Worm (Caenorhabditis elegans) whole organism, L2 larva: ENCODE data around the gene lmd-4.
"Not testable (repeated sequence)": the region's sequence is repeated elsewhere in the genome, so short reads cannot be mapped to it uniquely, and the experiment has no call there.

Experiments
- C34F6.9 ChIP-seq: fragments of 150-350 bp; optimal IDR thresholded peaks from 2 replicates; lab custom pipeline; 2014; ENCODE audit warnings: missing biosample characterization, missing genetic modification characterization
- F13H6.1 ChIP-seq: sonication (generic microtip); optimal IDR thresholded peaks from 2 replicates; lab custom pipeline; 2016; ENCODE audit warnings: missing genetic modification characterization, missing compliant biosample characterization
- R02D3.7 ChIP-seq: fragments of 150-350 bp; optimal IDR thresholded peaks from 2 replicates; lab custom pipeline; 2014; ENCODE audit warnings: missing biosample characterization, missing genetic modification characterization
- Y55F3AM.14 ChIP-seq: fragments of 200-800 bp; sonication (Bioruptor generic); optimal IDR thresholded peaks from 2 replicates; lab custom pipeline; 2018; ENCODE audit warnings: mild to moderate bottlenecking, missing genetic modification characterization, missing compliant biosample characterization
- ZK546.5 ChIP-seq: sonication (generic microtip); optimal IDR thresholded peaks from 2 replicates; lab custom pipeline; 2017; ENCODE audit warnings: missing biosample characterization, missing genetic modification characterization
- alr-1 ChIP-seq: fragments of 150-350 bp; optimal IDR thresholded peaks from 2 replicates; lab custom pipeline; 2014; ENCODE audit warnings: missing biosample characterization, missing genetic modification characterization
- aly-2 ChIP-seq: fragments of 150-350 bp; optimal IDR thresholded peaks from 2 replicates; lab custom pipeline; 2014; ENCODE audit warnings: missing biosample characterization, missing genetic modification characterization
- ceh-16 ChIP-seq: fragments of 150-350 bp; optimal IDR thresholded peaks from 2 replicates; lab custom pipeline; 2014; ENCODE audit warnings: missing biosample characterization, missing genetic modification characterization
- crh-2 ChIP-seq: sonication (generic microtip); optimal IDR thresholded peaks from 2 replicates; lab custom pipeline; 2017; ENCODE audit warnings: missing biosample characterization, missing genetic modification characterization
- egl-27 ChIP-seq: sonication (generic microtip); optimal IDR thresholded peaks from 3 replicates; lab custom pipeline; 2017; ENCODE audit warnings: missing biosample characterization, missing genetic modification reagents, missing genetic modification characterization
- elt-1 ChIP-seq: fragments of 150-350 bp; optimal IDR thresholded peaks from 2 replicates; lab custom pipeline; 2014; ENCODE audit warnings: missing biosample characterization, missing genetic modification characterization
- elt-3 ChIP-seq: sonication (generic microtip); optimal IDR thresholded peaks from 2 replicates; lab custom pipeline; 2017; ENCODE audit warnings: missing biosample characterization, missing genetic modification characterization
- fos-1 ChIP-seq: fragments of 150-350 bp; optimal IDR thresholded peaks from 2 replicates; lab custom pipeline; 2014; ENCODE audit warnings: missing biosample characterization, missing genetic modification characterization
- gmeb-1 ChIP-seq: fragments of 150-350 bp; optimal IDR thresholded peaks from 2 replicates; lab custom pipeline; 2014; ENCODE audit warnings: missing biosample characterization, missing genetic modification characterization
- lin-11 ChIP-seq: fragments of 150-350 bp; sonication (generic microtip); optimal IDR thresholded peaks from 2 replicates; lab custom pipeline; 2014; ENCODE audit warnings: missing biosample characterization, missing genetic modification characterization, inconsistent platforms, mixed read lengths
- lin-13 ChIP-seq: fragments of 150-350 bp; optimal IDR thresholded peaks from 2 replicates; lab custom pipeline; 2014; ENCODE audit warnings: missing biosample characterization, missing genetic modification reagents, missing genetic modification characterization
- lin-39 ChIP-seq: fragments of 150-350 bp; optimal IDR thresholded peaks from 2 replicates; lab custom pipeline; 2014; ENCODE audit warnings: missing biosample characterization, missing genetic modification reagents, missing genetic modification characterization
- mbf-1 ChIP-seq: sonication (generic microtip); optimal IDR thresholded peaks from 2 replicates; lab custom pipeline; 2017; ENCODE audit warnings: missing biosample characterization, missing genetic modification characterization
- mdl-1 ChIP-seq, 2 experiments: fragments of 150-350 bp in 1 of 2; sonication (generic microtip) in 1 of 2; optimal IDR thresholded peaks; 2 replicates each; lab custom pipeline; 2017; ENCODE audit warnings: missing biosample characterization in 2 of 2, missing genetic modification characterization in 2 of 2
- nhr-10 ChIP-seq: sonication (generic microtip); optimal IDR thresholded peaks from 2 replicates; lab custom pipeline; 2017; ENCODE audit warnings: missing biosample characterization, missing genetic modification characterization
- nhr-11 ChIP-seq: fragments of 150-350 bp; optimal IDR thresholded peaks from 2 replicates; lab custom pipeline; 2014; ENCODE audit warnings: missing biosample characterization, missing genetic modification characterization
- nhr-12 ChIP-seq: fragments of 150-350 bp; optimal IDR thresholded peaks from 2 replicates; lab custom pipeline; 2014; ENCODE audit warnings: missing biosample characterization, missing genetic modification characterization
- nhr-129 ChIP-seq: fragments of 150-350 bp; optimal IDR thresholded peaks from 2 replicates; lab custom pipeline; 2014; ENCODE audit warnings: missing biosample characterization, missing genetic modification characterization
- nhr-237 ChIP-seq: fragments of 150-350 bp; optimal IDR thresholded peaks from 2 replicates; lab custom pipeline; 2014; ENCODE audit warnings: missing biosample characterization, missing genetic modification characterization
- nhr-25 ChIP-seq: fragments of 150-350 bp; sonication (generic microtip); optimal IDR thresholded peaks from 3 replicates; lab custom pipeline; 2014; ENCODE audit warnings: missing biosample characterization, missing genetic modification characterization
- nhr-6 ChIP-seq: fragments of 150-350 bp; optimal IDR thresholded peaks from 2 replicates; lab custom pipeline; 2014; ENCODE audit warnings: missing biosample characterization, missing genetic modification characterization
- peb-1 ChIP-seq: fragments of 150-350 bp; optimal IDR thresholded peaks from 2 replicates; lab custom pipeline; 2014; ENCODE audit warnings: missing biosample characterization, missing genetic modification characterization
- sem-4 ChIP-seq: fragments of 150-350 bp; optimal IDR thresholded peaks from 2 replicates; lab custom pipeline; 2014; ENCODE audit warnings: missing biosample characterization, missing genetic modification reagents, missing genetic modification characterization
- skn-1 ChIP-seq: sonication (generic microtip); optimal IDR thresholded peaks from 2 replicates; lab custom pipeline; 2017; ENCODE audit warnings: missing biosample characterization, missing genetic modification characterization
- sma-9 ChIP-seq, 2 experiments: fragments of 150-350 bp in 1 of 2; sonication (generic microtip) in 1 of 2; optimal IDR thresholded peaks; 2 replicates each; lab custom pipeline; 2014 to 2016; ENCODE audit warnings: missing genetic modification characterization in 2 of 2, mild to moderate bottlenecking in 1 of 2, missing biosample characterization in 1 of 2, missing compliant biosample characterization in 1 of 2, missing genetic modification reagents in 1 of 2, moderate library complexity in 1 of 2
- snpc-4 ChIP-seq: fragments of 150-350 bp; optimal IDR thresholded peaks from 2 replicates; lab custom pipeline; 2014; ENCODE audit warnings: missing biosample characterization, missing genetic modification characterization
- unc-39 ChIP-seq: fragments of 150-350 bp; optimal IDR thresholded peaks from 2 replicates; lab custom pipeline; 2014; ENCODE audit warnings: missing biosample characterization, missing genetic modification characterization
- unc-62 ChIP-seq: fragments of 150-350 bp; optimal IDR thresholded peaks from 2 replicates; lab custom pipeline; 2014; ENCODE audit warnings: missing biosample characterization, missing genetic modification reagents, missing genetic modification characterization
- ztf-11 ChIP-seq: sonication (generic microtip); optimal IDR thresholded peaks from 2 replicates; lab custom pipeline; 2017; ENCODE audit warnings: missing biosample characterization, missing genetic modification characterization

The lmd-4 gene

ce11 chrV:7325285-7325684, 4.5 kb upstream of the lmd-4 start, which contains the start of gene srx-92:
Gene srx-92 (minus strand): TSS chrV:7325385.
- no peak for TF ChIP-seq sem-4 (tag; lab: Kevin White, UChicago)
- no peak for TF ChIP-seq nhr-237 (tag; lab: Kevin White, UChicago)
- no peak for TF ChIP-seq nhr-12 (tag; lab: Kevin White, UChicago)
- TF ChIP-seq gmeb-1 = no peak
- TF ChIP-seq Y55F3AM.14 (GFP tag; lab: Kevin White, UChicago) = no peak
- TF ChIP-seq lin-13 = no peak
- no peak for TF ChIP-seq nhr-6 (tag; lab: Kevin White, UChicago)
- no peak for TF ChIP-seq alr-1 (tag; lab: Kevin White, UChicago)
- TF ChIP-seq unc-62 (GFP tag; lab: Kevin White, UChicago) = no peak
- TF ChIP-seq, all 48 proteins: peak for 0

- TF ChIP-seq ZK546.5 (no peak), aly-2 (tag; lab: Kevin White, UChicago) (no peak), nhr-11 (tag; lab: Kevin White, UChicago) (no peak), mdl-1 (tag; optimal IDR thresholded peaks at IDR 0.05; lab: Kevin White, UChicago) (no peak), R02D3.7 (tag; lab: Kevin White, UChicago) (no peak), Y55F3AM.14 (GFP tag; lab: Kevin White, UChicago) (no peak), peb-1 (tag; lab: Kevin White, UChicago) (no peak)
These were observed 1.1 kb upstream of the lmd-4 start, which contains the start of gene F10G2.10 for ce11 chrV:7321915-7322314. Gene F10G2.10 (plus strand): TSS chrV:7322215.

ce11 chrV:7313233-7313632, 7.6 kb downstream of the lmd-4 start, which contains the start of gene srx-6:
Gene srx-6 (minus strand): TSS chrV:7313333.
- TF ChIP-seq nhr-25 (no peak), lin-13 (no peak), unc-39 (no peak), ZK546.5 (no peak), aly-2 (tag; lab: Kevin White, UChicago) (no peak), sma-9 (GFP tag; optimal IDR thresholded peaks at IDR 0.05; lab: Kevin White, UChicago) (no peak), sma-9 (tag; optimal IDR thresholded peaks at IDR 0.05; lab: Kevin White, UChicago) (no peak), peb-1 (tag; lab: Kevin White, UChicago) (no peak), ceh-16 (no peak), nhr-11 (tag; lab: Kevin White, UChicago) (no peak), gmeb-1 (no peak), nhr-129 (tag; lab: Kevin White, UChicago) (no peak), lin-39 (no peak), egl-27 (tag; lab: Kevin White, UChicago) (no peak), Y55F3AM.14 (GFP tag; lab: Kevin White, UChicago) (no peak), fos-1 (tag; lab: Kevin White, UChicago) (no peak), F13H6.1 (tag; lab: Kevin White, UChicago) (no peak), mdl-1 (tag; optimal IDR thresholded peaks at IDR 0.05; lab: Kevin White, UChicago) (no peak), skn-1 (tag; lab: Kevin White, UChicago) (no peak), elt-1 (tag; lab: Kevin White, UChicago) (no peak)

ce11 chrV:7307089-7307488, 13.7 kb downstream of the lmd-4 start, which contains the start of gene F07G11.1:
Gene F07G11.1 (plus strand): TSS chrV:7307389.
- no peak for TF ChIP-seq crh-2
- no peak for TF ChIP-seq nhr-237 (tag; lab: Kevin White, UChicago)
- TF ChIP-seq lin-39 = no peak
- no peak for TF ChIP-seq lin-11
- TF ChIP-seq snpc-4 (tag; lab: Kevin White, UChicago) = no peak
- no peak for TF ChIP-seq elt-3
- TF ChIP-seq fos-1 (tag; lab: Kevin White, UChicago) = no peak
- TF ChIP-seq mdl-1 (tag; optimal IDR thresholded peaks at IDR 0.05; lab: Kevin White, UChicago) = no peak
- no peak for TF ChIP-seq mbf-1
- no peak for TF ChIP-seq unc-39
- TF ChIP-seq alr-1 (tag; lab: Kevin White, UChicago) = no peak
- TF ChIP-seq C34F6.9 (tag; lab: Kevin White, UChicago) = no peak
- TF ChIP-seq ztf-11 = no peak
- TF ChIP-seq nhr-10 (tag; lab: Kevin White, UChicago) = no peak
- no peak for TF ChIP-seq egl-27 (tag; lab: Kevin White, UChicago)
- TF ChIP-seq nhr-25 = no peak
- TF ChIP-seq, all 48 proteins: peak for 0

ce11 chrV:7304506-7304905, 16.3 kb downstream of the lmd-4 start, which contains the start of gene F07G11.2:
Gene F07G11.2 (plus strand): TSS chrV:7304806.
- TF ChIP-seq ZK546.5; nhr-10 (tag; lab: Kevin White, UChicago); ztf-11: not testable (repeated sequence)
